In the genomic region with DNA sequence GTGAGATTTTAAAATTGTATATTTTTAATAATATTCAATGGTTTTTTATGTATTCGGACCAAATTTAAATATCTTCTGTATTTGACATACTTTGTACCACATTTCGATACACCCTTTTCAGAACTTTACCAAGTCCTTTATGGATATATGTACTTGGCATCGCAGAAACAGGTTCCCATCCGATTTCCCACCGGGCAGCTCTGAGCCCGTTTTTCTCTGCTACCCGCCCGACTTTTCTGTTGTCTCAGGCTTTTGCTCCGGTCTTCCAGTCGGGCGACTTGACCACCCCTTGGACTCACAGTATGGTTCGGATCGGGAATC, we compare ENCODE assay signal across 1 fruit fly cellular context.
A peak's percentile ranks its signal among the peaks of the same experiment; 100 is the strongest.
TF ChIP-seq lines count a peak whose summit lies in the region.

No protein-coding gene starts in this region.

TF ChIP-seq in whole organism, prepupa, 60 proteins besides CTCF, POLR2A, EP300 and RAD21 (continued from another document):
- TF ChIP-seq CG11762 (GFP tag; optimal IDR thresholded peaks at IDR 0.05; lab: Kevin White, UChicago; ENCODE audit: insufficient read depth) (peak; percentile 40), esn (GFP tag; optimal IDR thresholded peaks at IDR 0.05; lab: Kevin White, UChicago) (no peak), Eip78C (GFP tag; lab: Kevin White, UChicago) (peak; percentile 92), Ets21C (GFP tag; optimal IDR thresholded peaks at IDR 0.05; lab: Kevin White, UChicago) (no peak), Ets96B (tag; optimal IDR thresholded peaks at IDR 0.05; lab: Kevin White, UChicago) (peak; percentile 79), cyc (GFP tag; optimal IDR thresholded peaks at IDR 0.05; lab: Kevin White, UChicago) (peak; percentile 21), CG10669 (GFP tag; optimal IDR thresholded peaks at IDR 0.05; lab: Kevin White, UChicago) (peak; percentile 57), CG7368 (GFP tag; optimal IDR thresholded peaks at IDR 0.05; lab: Kevin White, UChicago) (no peak), Smox (GFP tag; optimal IDR thresholded peaks at IDR 0.05; lab: Kevin White, UChicago) (no peak), CG8119 (GFP tag; IDR thresholded peaks at IDR 0.05; lab: Robert Waterston, UW) (peak; percentile 80), CG15336 (GFP tag; IDR thresholded peaks at IDR 0.05; lab: Robert Waterston, UW) (peak; percentile 81), topi (GFP tag; optimal IDR thresholded peaks at IDR 0.05; lab: Kevin White, UChicago) (peak; percentile 35), CG9139 (GFP tag; optimal IDR thresholded peaks at IDR 0.05; lab: Kevin White, UChicago) (peak; percentile 47), Blimp-1 (GFP tag; optimal IDR thresholded peaks at IDR 0.05; lab: Kevin White, UChicago) (no peak), ss (GFP tag; optimal IDR thresholded peaks at IDR 0.05; lab: Kevin White, UChicago) (peak in 1 of 2 experiments; percentile 10), Met (GFP tag; optimal IDR thresholded peaks at IDR 0.05; lab: Kevin White, UChicago) (peak; percentile 3), achi (GFP tag; optimal IDR thresholded peaks at IDR 0.05; lab: Kevin White, UChicago) (peak; percentile 69), net (GFP tag; optimal IDR thresholded peaks at IDR 0.05; lab: Kevin White, UChicago) (peak; percentile 50), CG8319 (GFP tag; optimal IDR thresholded peaks at IDR 0.05; lab: Kevin White, UChicago) (no peak), CG11294 (GFP tag; IDR thresholded peaks at IDR 0.05; lab: Robert Waterston, UW) (peak; percentile 54; the same call in 1 of the 2 replicates), CG16779 (tag; optimal IDR thresholded peaks at IDR 0.05; lab: Kevin White, UChicago) (peak; percentile 55), CG1621 (tag; optimal IDR thresholded peaks at IDR 0.05; lab: Kevin White, UChicago) (peak; percentile 62), pdm3 (GFP tag; optimal IDR thresholded peaks at IDR 0.05; lab: Kevin White, UChicago) (no peak), OdsH (GFP tag; optimal IDR thresholded peaks at IDR 0.05; lab: Kevin White, UChicago) (peak; percentile 75), fkh (GFP tag; optimal IDR thresholded peaks at IDR 0.05; lab: Kevin White, UChicago) (no peak), CG4318 (GFP tag; optimal IDR thresholded peaks at IDR 0.05; lab: Kevin White, UChicago) (peak; percentile 24), CG32006 (GFP tag; optimal IDR thresholded peaks at IDR 0.05; lab: Kevin White, UChicago) (peak; percentile 42), lz (GFP tag; optimal IDR thresholded peaks at IDR 0.05; lab: Kevin White, UChicago) (peak; percentile 21)
